Worm (Caenorhabditis elegans) whole organism, late embryonic: ENCODE measurements around the gene C05D9.7.

Experiments
- K02D7.2 ChIP-seq: sonication (generic microtip); optimal IDR thresholded peaks from 2 replicates; lab custom pipeline; 2017; ENCODE audit warnings: mild to moderate bottlenecking, missing genetic modification characterization, missing compliant biosample characterization
- ceh-24 ChIP-seq: sonication (generic microtip); optimal IDR thresholded peaks from 2 replicates; lab custom pipeline; 2016; ENCODE audit warnings: mild to moderate bottlenecking, missing genetic modification characterization, missing compliant biosample characterization
- ceh-30 ChIP-seq: fragments of 150-350 bp; optimal IDR thresholded peaks from 2 replicates; lab custom pipeline; 2014; ENCODE audit warnings: missing biosample characterization, missing genetic modification characterization
- ceh-34 ChIP-seq: sonication (generic microtip); optimal IDR thresholded peaks from 2 replicates; lab custom pipeline; 2016; ENCODE audit warnings: mild to moderate bottlenecking, missing genetic modification characterization, missing compliant biosample characterization
- dmd-4 ChIP-seq: sonication (generic microtip); optimal IDR thresholded peaks from 2 replicates; lab custom pipeline; 2016; ENCODE audit warnings: borderline replicate concordance, missing genetic modification characterization, missing compliant biosample characterization
- fkh-10 ChIP-seq: fragments of 150-350 bp; optimal IDR thresholded peaks from 2 replicates; lab custom pipeline; 2014; ENCODE audit warnings: missing biosample characterization, missing genetic modification reagents, missing genetic modification characterization
- nhr-232 ChIP-seq: sonication (generic microtip); optimal IDR thresholded peaks from 2 replicates; lab custom pipeline; 2016; ENCODE audit warnings: missing genetic modification characterization, missing compliant biosample characterization
- rnt-1 ChIP-seq: sonication (generic microtip); optimal IDR thresholded peaks from 2 replicates; lab custom pipeline; 2016; ENCODE audit warnings: missing genetic modification characterization, missing compliant biosample characterization
- sdc-2 ChIP-seq: sonication (generic microtip); optimal IDR thresholded peaks from 2 replicates; lab custom pipeline; 2016; ENCODE audit warnings: missing genotype, missing genetic modification characterization, missing compliant biosample characterization
- tbx-2 ChIP-seq: sonication (generic microtip); optimal IDR thresholded peaks from 2 replicates; lab custom pipeline; 2016; ENCODE audit warnings: missing genetic modification characterization, missing compliant biosample characterization

DNA sequence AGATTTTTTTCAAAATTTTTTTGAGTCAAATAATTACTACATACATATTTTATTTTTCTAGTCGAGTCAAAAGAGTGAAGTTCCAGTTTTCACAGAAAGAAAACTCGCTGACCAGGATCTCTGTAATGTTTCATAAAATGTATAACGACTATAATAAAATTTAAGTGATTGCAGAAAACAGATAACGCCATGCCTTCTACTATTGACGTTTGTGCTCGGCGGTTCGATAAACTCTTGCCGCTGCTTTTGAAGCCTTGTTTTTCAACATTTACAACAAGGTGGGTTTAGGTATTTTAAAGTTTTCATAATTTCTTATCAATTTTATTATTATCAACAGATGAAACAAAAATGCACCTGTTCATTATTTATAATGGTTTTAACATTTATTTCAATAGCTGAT, 6.2 kb upstream of the C05D9.7 start, which contains the start of gene lmp-2:
- TF ChIP-seq dmd-4 (tag; lab: Kevin White, UChicago): no peak
- no peak for TF ChIP-seq K02D7.2 (tag; lab: Kevin White, UChicago)
- no peak for TF ChIP-seq ceh-34 (tag; lab: Kevin White, UChicago)
- no peak for TF ChIP-seq tbx-2 (tag; lab: Kevin White, UChicago)
- no peak for TF ChIP-seq fkh-10 (GFP tag; lab: Kevin White, UChicago)
- no peak for TF ChIP-seq sdc-2 (tag; lab: Kevin White, UChicago)
- TF ChIP-seq ceh-24 (tag; lab: Kevin White, UChicago): no peak
- TF ChIP-seq nhr-232: no peak
- TF ChIP-seq rnt-1: no peak
- TF ChIP-seq ceh-30 (tag; lab: Kevin White, UChicago): no peak
